Fruit fly (Drosophila melanogaster) whole organism, prepupa: Measurements from ENCODE around the gene CG12520.

Experiments used
- CG10631 ChIP-seq: fragments of 200-800 bp; sonication (Bioruptor generic); optimal IDR thresholded peaks from 2 replicates; lab custom pipeline; 2016; ENCODE audit warnings: missing biosample characterization, missing genetic modification characterization
- CG10669 ChIP-seq: fragments of 200-800 bp; sonication (Bioruptor generic); optimal IDR thresholded peaks from 3 replicates; lab custom pipeline; 2018; ENCODE audit warnings: missing biosample characterization, mild to moderate bottlenecking, missing genetic modification characterization, moderate library complexity
- CG11294 ChIP-seq: fragments of 200-800 bp; sonication (Bioruptor generic); IDR thresholded peaks from 2 replicates; pipeline ENCODE4 v1.3.6; 2022; ENCODE audit warnings: missing biosample characterization, missing genetic modification characterization
- CG1621 ChIP-seq: fragments of 200-800 bp; sonication (Bioruptor generic); optimal IDR thresholded peaks from 3 replicates; lab custom pipeline; 2018; ENCODE audit warnings: missing biosample characterization, mild to moderate bottlenecking, missing genetic modification characterization
- CG34406 ChIP-seq: fragments of 200-800 bp; sonication (Bioruptor generic); optimal IDR thresholded peaks from 3 replicates; lab custom pipeline; 2016; ENCODE audit warnings: missing biosample characterization, missing genetic modification characterization
- CG6163 ChIP-seq: fragments of 200-800 bp; sonication (Bioruptor generic); IDR thresholded peaks from 3 replicates; pipeline ENCODE4 v1.3.6; 2022; ENCODE audit warnings: missing biosample characterization, missing genetic modification characterization
- CG6792 ChIP-seq: fragments of 200-800 bp; sonication (Bioruptor generic); optimal IDR thresholded peaks from 3 replicates; lab custom pipeline; 2016; ENCODE audit warnings: missing biosample characterization, missing genetic modification characterization
- CG6854 ChIP-seq: fragments of 200-800 bp; sonication (Bioruptor generic); optimal IDR thresholded peaks from 2 replicates; lab custom pipeline; 2017; ENCODE audit warnings: missing biosample characterization, mild to moderate bottlenecking, missing genetic modification characterization
- CG7368 ChIP-seq: fragments of 200-800 bp; sonication (Bioruptor generic); optimal IDR thresholded peaks from 3 replicates; lab custom pipeline; 2016; ENCODE audit warnings: missing biosample characterization, missing genetic modification characterization
- CG8632 ChIP-seq: fragments of 200-800 bp; sonication (Bioruptor generic); optimal IDR thresholded peaks from 3 replicates; lab custom pipeline; 2016; ENCODE audit warnings: missing biosample characterization, missing genetic modification characterization
- CG9139 ChIP-seq: fragments of 200-800 bp; sonication (Bioruptor generic); optimal IDR thresholded peaks from 3 replicates; lab custom pipeline; 2017; ENCODE audit warnings: missing biosample characterization, mild to moderate bottlenecking, missing genetic modification characterization
- Eip78C ChIP-seq: fragments of 200-800 bp; sonication (Bioruptor generic); peaks from one replicate; lab custom pipeline; 2016; ENCODE audit warnings: missing biosample characterization, missing genetic modification characterization
- Eip93F ChIP-seq: fragments of 200-800 bp; sonication (Bioruptor generic); optimal IDR thresholded peaks from 2 replicates; lab custom pipeline; 2016; ENCODE audit warnings: missing biosample characterization, mild to moderate bottlenecking, missing genetic modification characterization
- Ets96B ChIP-seq: fragments of 200-800 bp; optimal IDR thresholded peaks from 2 replicates; lab custom pipeline; 2019; ENCODE audit warnings: missing biosample characterization, mild to moderate bottlenecking, missing genetic modification characterization, moderate library complexity
- Hr38 ChIP-seq: sonication (Bioruptor generic); optimal IDR thresholded peaks from 2 replicates; lab custom pipeline; 2016; ENCODE audit warnings: missing biosample characterization, missing genetic modification characterization
- Met ChIP-seq: fragments of 200-800 bp; sonication (Bioruptor generic); optimal IDR thresholded peaks from 3 replicates; lab custom pipeline; 2016; ENCODE audit warnings: missing biosample characterization, missing genetic modification characterization
- OdsH ChIP-seq: fragments of 200-800 bp; sonication (Bioruptor generic); optimal IDR thresholded peaks from 3 replicates; lab custom pipeline; 2016; ENCODE audit warnings: missing biosample characterization, missing genetic modification characterization
- Sox14 ChIP-seq: fragments of 200-800 bp; sonication (Bioruptor generic); optimal IDR thresholded peaks from 3 replicates; lab custom pipeline; 2016; ENCODE audit warnings: missing biosample characterization, missing genetic modification characterization
- Sox15 ChIP-seq: fragments of 200-800 bp; sonication (Bioruptor generic); optimal IDR thresholded peaks from 3 replicates; lab custom pipeline; 2016; ENCODE audit warnings: missing biosample characterization, missing genetic modification characterization
- acj6 ChIP-seq: fragments of 200-800 bp; sonication (Bioruptor generic); optimal IDR thresholded peaks from 3 replicates; lab custom pipeline; 2016; ENCODE audit warnings: missing biosample characterization, missing genetic modification characterization
- fd85E ChIP-seq: fragments of 200-800 bp; sonication (Bioruptor generic); optimal IDR thresholded peaks from 3 replicates; lab custom pipeline; 2016; ENCODE audit warnings: missing biosample characterization, missing genetic modification characterization
- fkh ChIP-seq: fragments of 200-800 bp; sonication (Bioruptor generic); optimal IDR thresholded peaks from 3 replicates; lab custom pipeline; 2017; ENCODE audit warnings: missing biosample characterization, mild to moderate bottlenecking, missing genetic modification characterization, moderate library complexity
- net ChIP-seq: fragments of 200-800 bp; sonication (Bioruptor generic); optimal IDR thresholded peaks from 3 replicates; lab custom pipeline; 2016; ENCODE audit warnings: missing biosample characterization, missing genetic modification characterization
- pdm3 ChIP-seq: fragments of 200-800 bp; sonication (Bioruptor generic); optimal IDR thresholded peaks from 3 replicates; lab custom pipeline; 2016; ENCODE audit warnings: missing biosample characterization, missing genetic modification characterization
- ss ChIP-seq, 2 experiments: fragments of 200-800 bp; sonication (Bioruptor generic); optimal IDR thresholded peaks; 2 replicates in 1 of 2; 3 replicates in 1 of 2; lab custom pipeline; 2017 to 2018; ENCODE audit warnings: mild to moderate bottlenecking in 2 of 2, missing biosample characterization in 2 of 2, missing genetic modification characterization in 2 of 2, moderate library complexity in 1 of 2
- svp ChIP-seq: fragments of 200-800 bp; sonication (Bioruptor generic); peaks from one replicate; lab custom pipeline; 2016; ENCODE audit warnings: missing biosample characterization, missing genetic modification characterization
- topi ChIP-seq: fragments of 200-800 bp; sonication (Bioruptor generic); optimal IDR thresholded peaks from 3 replicates; lab custom pipeline; 2016; ENCODE audit warnings: missing biosample characterization, missing genetic modification characterization
- vri ChIP-seq: fragments of 200-800 bp; sonication (Bioruptor generic); optimal IDR thresholded peaks from 3 replicates; lab custom pipeline; 2016; ENCODE audit warnings: missing biosample characterization, mild to moderate bottlenecking, missing genetic modification characterization

CG12520 gene

dm6 chr3L:12884680-12885079, 17.9 kb downstream of the CG12520 start, which contains the start of gene CG14120:
TSS of gene CG14120 (plus strand) at chr3L:12885039.
- peak; percentile 81 for TF ChIP-seq vri (GFP tag; lab: Kevin White, UChicago)
- TF ChIP-seq pdm3: no peak

- no peak for TF ChIP-seq CG8632
- TF ChIP-seq Ets96B (tag; lab: Kevin White, UChicago): no peak
- TF ChIP-seq CG6792 (GFP tag; lab: Kevin White, UChicago): no peak
- TF ChIP-seq Sox15 (GFP tag; lab: Kevin White, UChicago): no peak
- no peak for TF ChIP-seq CG9139 (GFP tag; lab: Kevin White, UChicago)
- TF ChIP-seq fd85E: no peak
- TF ChIP-seq svp: no peak
- TF ChIP-seq Eip78C: no peak
- TF ChIP-seq CG10669 (GFP tag; lab: Kevin White, UChicago): no peak
- no peak for TF ChIP-seq CG6854 (GFP tag; lab: Kevin White, UChicago)
Observed at dm6 chr3L:12874211-12874610, 28.3 kb downstream of the CG12520 start.

dm6 chr3L:12867956-12868443, 34.5 kb downstream of the CG12520 start:
- TF ChIP-seq CG7368 (GFP tag; lab: Kevin White, UChicago): no peak

dm6 chr3L:12864472-12864871, 38.1 kb downstream of the CG12520 start:
- TF ChIP-seq CG7368 (GFP tag; lab: Kevin White, UChicago): no peak
- TF ChIP-seq topi: no peak
- TF ChIP-seq CG10631: no peak
- TF ChIP-seq CG34406: no peak
- no peak for TF ChIP-seq CG6854 (GFP tag; lab: Kevin White, UChicago)
- TF ChIP-seq OdsH (GFP tag; lab: Kevin White, UChicago): no peak
- TF ChIP-seq net (GFP tag; lab: Kevin White, UChicago): no peak
- TF ChIP-seq Met (GFP tag; lab: Kevin White, UChicago): no peak
- TF ChIP-seq ss (GFP tag; optimal IDR thresholded peaks at IDR 0.05; lab: Kevin White, UChicago): no peak
- TF ChIP-seq Hr38 (GFP tag; lab: Kevin White, UChicago): no peak
- TF ChIP-seq CG1621 (tag; lab: Kevin White, UChicago): no peak
- TF ChIP-seq Sox14 (GFP tag; lab: Kevin White, UChicago): no peak
- TF ChIP-seq svp: no peak
- TF ChIP-seq fkh (GFP tag; lab: Kevin White, UChicago): no peak
- no peak for TF ChIP-seq pdm3
- TF ChIP-seq Eip93F: no peak
- TF ChIP-seq, all 60 proteins: peak for 0

dm6 chr3L:12862820-12863219, 39.7 kb downstream of the CG12520 start, which contains the start of gene CG10943:
TSS of gene CG10943 (minus strand) at chr3L:12862920.
- TF ChIP-seq CG11294 (GFP tag; lab: Robert Waterston, UW) (no peak), vri (GFP tag; lab: Kevin White, UChicago) (peak; percentile 14), Hr38 (GFP tag; lab: Kevin White, UChicago) (no peak)

dm6 chr3L:12861255-12861899, 41.2 kb downstream of the CG12520 start, which contains the start of gene CG32107:
TSS of gene CG32107 (minus strand) at chr3L:12861305.
- TF ChIP-seq CG1621 (tag; lab: Kevin White, UChicago) (no peak), Eip78C (peak; percentile 57), CG6163 (GFP tag; lab: Robert Waterston, UW) (no peak), vri (GFP tag; lab: Kevin White, UChicago) (peak; percentile 52), acj6 (GFP tag; lab: Kevin White, UChicago) (no peak)
